Worm (Caenorhabditis elegans): ENCODE data around the gene F32B6.4.

- no peak for TF ChIP-seq aly-2 (tag; optimal IDR thresholded peaks at IDR 0.05)
- no peak for TF ChIP-seq ceh-9 (tag; optimal IDR thresholded peaks at IDR 0.05)
- no peak for TF ChIP-seq ztf-11 (tag; optimal IDR thresholded peaks at IDR 0.05)
- TF ChIP-seq lin-39 (tag; optimal IDR thresholded peaks at IDR 0.05) = peak; percentile 59
- TF ChIP-seq nhr-76 (tag; optimal IDR thresholded peaks at IDR 0.05) = no peak
- TF ChIP-seq unc-39 (tag; optimal IDR thresholded peaks at IDR 0.05) = no peak
- TF ChIP-seq ama-1 (optimal IDR thresholded peaks at IDR 0.05) = no peak
- TF ChIP-seq nhr-25 (tag; optimal IDR thresholded peaks at IDR 0.05) = no peak
- no peak for TF ChIP-seq nhr-77 (tag; optimal IDR thresholded peaks at IDR 0.05)
- no peak for TF ChIP-seq fkh-10 (GFP tag; optimal IDR thresholded peaks at IDR 0.05)
Observed at ce11 chrIV:9884257-9884656, 7.6 kb downstream of the F32B6.4 start, which contains the start of the genes prp-18 and mccc-1.
